Fruit fly (Drosophila melanogaster): ENCODE results near the gene kek5.

Gene kek5

DNA sequence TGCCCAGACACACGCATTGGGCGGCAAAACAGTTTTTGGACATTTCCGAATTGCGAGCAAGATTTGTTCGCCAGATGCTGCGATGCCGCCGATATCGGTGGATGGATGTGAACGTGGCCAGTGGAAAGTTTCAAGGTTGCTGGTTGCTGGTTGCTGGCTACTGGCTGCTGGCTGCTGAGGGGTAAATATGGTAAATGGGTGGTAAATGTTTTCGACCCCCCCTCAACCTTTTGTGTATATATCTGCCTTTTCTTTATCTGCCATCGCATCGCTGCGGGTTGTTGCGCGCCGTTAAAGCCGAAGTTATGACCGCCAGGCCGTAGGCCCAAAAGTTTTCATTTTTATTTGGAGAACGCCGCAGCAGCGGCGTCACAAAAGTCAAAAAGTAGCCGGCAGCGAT lies 52.5 kb downstream of the kek5 start:
- TF ChIP-seq CG5204 (GFP tag; optimal IDR thresholded peaks at IDR 0.05), result no peak

- TF ChIP-seq Mnt (GFP tag; optimal IDR thresholded peaks at IDR 0.05) (no peak), pad (GFP tag; optimal IDR thresholded peaks at IDR 0.05) (no peak), kay (GFP tag; ENCODE audit: borderline replicate concordance) (peak; percentile 41), cic (GFP tag; optimal IDR thresholded peaks at IDR 0.05) (no peak), cnc (optimal IDR thresholded peaks at IDR 0.05) (no peak)
Observed at dm6 chrX:19415231-19415630, 62.2 kb downstream of the kek5 start.

dm6 chrX:19420275-19420674 lies 67.3 kb downstream of the kek5 start:
- TF ChIP-seq cnc (optimal IDR thresholded peaks at IDR 0.05), result no peak
- no peak for TF ChIP-seq CG11617 (GFP tag; optimal IDR thresholded peaks at IDR 0.05)
- TF ChIP-seq tj (GFP tag; optimal IDR thresholded peaks at IDR 0.05), result no peak
- TF ChIP-seq kay (GFP tag; ENCODE audit: borderline replicate concordance), result no peak
- TF ChIP-seq Hr96 (GFP tag; optimal IDR thresholded peaks at IDR 0.05), result no peak
- no peak for TF ChIP-seq pad (GFP tag; optimal IDR thresholded peaks at IDR 0.05)
- TF ChIP-seq CG7045 (GFP tag; optimal IDR thresholded peaks at IDR 0.05), result no peak
- no peak for TF ChIP-seq CG12768 (GFP tag; optimal IDR thresholded peaks at IDR 0.05)
- TF ChIP-seq CG33017 (tag; optimal IDR thresholded peaks at IDR 0.05), result no peak
- TF ChIP-seq CG5204 (GFP tag; optimal IDR thresholded peaks at IDR 0.05), result no peak
- no peak for TF ChIP-seq bab1 (GFP tag; optimal IDR thresholded peaks at IDR 0.05)
- no peak for TF ChIP-seq ovo (GFP tag; optimal IDR thresholded peaks at IDR 0.05)
- no peak for TF ChIP-seq CG7101 (tag; optimal IDR thresholded peaks at IDR 0.05)
- no peak for TF ChIP-seq toe (GFP tag; optimal IDR thresholded peaks at IDR 0.05)
- no peak for TF ChIP-seq cic (GFP tag; optimal IDR thresholded peaks at IDR 0.05)
- no peak for TF ChIP-seq CG14711 (tag; optimal IDR thresholded peaks at IDR 0.05)
- no peak for TF ChIP-seq Crg-1 (GFP tag; optimal IDR thresholded peaks at IDR 0.05)
- TF ChIP-seq CG1620 (GFP tag; optimal IDR thresholded peaks at IDR 0.05), result no peak

DNA sequence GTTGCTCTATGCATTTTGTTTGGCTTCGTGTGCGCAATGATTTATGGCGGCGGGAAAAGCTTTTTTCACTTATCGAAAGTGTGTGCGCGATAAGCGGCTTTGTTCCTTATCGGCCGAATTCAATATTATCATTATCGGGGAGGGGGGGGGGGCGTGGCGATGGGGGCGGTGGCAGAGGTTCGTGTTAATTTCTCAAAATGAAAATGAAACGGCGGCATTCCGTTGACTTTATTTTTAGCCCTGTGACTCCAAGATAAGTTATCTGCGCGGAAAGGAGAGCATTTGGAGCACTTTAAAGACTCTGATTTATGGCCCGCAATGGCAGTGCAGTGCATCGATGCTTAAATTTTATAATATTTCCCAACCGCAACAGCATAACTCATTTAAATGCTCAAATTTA lies 68.9 kb downstream of the kek5 start:
- no peak for TF ChIP-seq pad (GFP tag; optimal IDR thresholded peaks at IDR 0.05)
- no peak for TF ChIP-seq Crg-1 (GFP tag; optimal IDR thresholded peaks at IDR 0.05)
- no peak for TF ChIP-seq toe (GFP tag; optimal IDR thresholded peaks at IDR 0.05)
- TF ChIP-seq Hr96 (GFP tag; optimal IDR thresholded peaks at IDR 0.05), result no peak

- no peak for TF ChIP-seq bab1 (GFP tag; optimal IDR thresholded peaks at IDR 0.05)
- no peak for TF ChIP-seq toe (GFP tag; optimal IDR thresholded peaks at IDR 0.05)
- no peak for TF ChIP-seq CG7045 (GFP tag; optimal IDR thresholded peaks at IDR 0.05)
- no peak for TF ChIP-seq CG7101 (tag; optimal IDR thresholded peaks at IDR 0.05)
- TF ChIP-seq cnc (optimal IDR thresholded peaks at IDR 0.05), result no peak
- TF ChIP-seq pad (GFP tag; optimal IDR thresholded peaks at IDR 0.05), result no peak
- TF ChIP-seq CG14711 (tag; optimal IDR thresholded peaks at IDR 0.05), result no peak
- TF ChIP-seq CG1620 (GFP tag; optimal IDR thresholded peaks at IDR 0.05), result no peak
- no peak for TF ChIP-seq Hr96 (GFP tag; optimal IDR thresholded peaks at IDR 0.05)
- no peak for TF ChIP-seq kay (GFP tag; ENCODE audit: borderline replicate concordance)
- no peak for TF ChIP-seq Mnt (GFP tag; optimal IDR thresholded peaks at IDR 0.05)
- no peak for TF ChIP-seq Crg-1 (GFP tag; optimal IDR thresholded peaks at IDR 0.05)
- TF ChIP-seq tj (GFP tag; optimal IDR thresholded peaks at IDR 0.05), result no peak
- no peak for TF ChIP-seq CG11617 (GFP tag; optimal IDR thresholded peaks at IDR 0.05)
- TF ChIP-seq Clk (GFP tag; optimal IDR thresholded peaks at IDR 0.05), result no peak
- no peak for TF ChIP-seq CG12768 (GFP tag; optimal IDR thresholded peaks at IDR 0.05)
- no peak for TF ChIP-seq CG33017 (tag; optimal IDR thresholded peaks at IDR 0.05)
Observed at dm6 chrX:19429243-19429642, 76.3 kb downstream of the kek5 start.

- TF ChIP-seq CG5204 (GFP tag; optimal IDR thresholded peaks at IDR 0.05) (no peak), tj (GFP tag; optimal IDR thresholded peaks at IDR 0.05) (no peak), bab1 (GFP tag; optimal IDR thresholded peaks at IDR 0.05) (no peak), kay (GFP tag; ENCODE audit: borderline replicate concordance) (no peak), CG33017 (tag; optimal IDR thresholded peaks at IDR 0.05) (no peak), Clk (GFP tag; optimal IDR thresholded peaks at IDR 0.05) (no peak), cic (GFP tag; optimal IDR thresholded peaks at IDR 0.05) (no peak), CG7045 (GFP tag; optimal IDR thresholded peaks at IDR 0.05) (no peak), ovo (GFP tag; optimal IDR thresholded peaks at IDR 0.05) (no peak), cnc (optimal IDR thresholded peaks at IDR 0.05) (no peak), CG14711 (tag; optimal IDR thresholded peaks at IDR 0.05) (no peak), Crg-1 (GFP tag; optimal IDR thresholded peaks at IDR 0.05) (no peak), pad (GFP tag; optimal IDR thresholded peaks at IDR 0.05) (no peak)
Observed at dm6 chrX:19433766-19434165, 80.8 kb downstream of the kek5 start.

- TF ChIP-seq Crg-1 (GFP tag; optimal IDR thresholded peaks at IDR 0.05), result no peak
Observed at dm6 chrX:19448297-19448696, 95.3 kb downstream of the kek5 start.

DNA sequence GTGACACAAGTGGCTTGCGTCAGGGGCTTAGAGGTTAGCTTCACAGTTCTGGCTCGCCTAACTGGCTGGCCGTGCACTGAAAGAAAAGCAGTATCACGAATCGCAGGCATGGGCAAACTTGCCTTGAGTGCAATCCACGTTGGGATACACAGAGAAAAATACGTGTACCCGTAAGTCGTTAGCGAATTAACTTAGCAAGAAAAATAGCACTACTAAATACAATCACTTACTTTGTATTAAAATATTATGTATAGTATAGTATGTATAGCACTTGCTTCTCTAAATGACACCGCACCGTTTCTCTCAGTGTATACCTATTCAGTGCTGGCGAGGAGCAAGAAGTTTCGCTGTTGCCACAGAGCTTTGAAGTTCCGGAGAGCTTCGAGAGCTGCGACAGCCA lies 100.2 kb downstream of the kek5 start:
- TF ChIP-seq CG33017 (tag; optimal IDR thresholded peaks at IDR 0.05) (no peak), cnc (optimal IDR thresholded peaks at IDR 0.05) (no peak), CG7101 (tag; optimal IDR thresholded peaks at IDR 0.05) (no peak), bab1 (GFP tag; optimal IDR thresholded peaks at IDR 0.05) (no peak), CG1620 (GFP tag; optimal IDR thresholded peaks at IDR 0.05) (no peak), Mnt (GFP tag; optimal IDR thresholded peaks at IDR 0.05) (no peak), tj (GFP tag; optimal IDR thresholded peaks at IDR 0.05) (no peak), kay (GFP tag; ENCODE audit: borderline replicate concordance) (no peak), toe (GFP tag; optimal IDR thresholded peaks at IDR 0.05) (no peak), pad (GFP tag; optimal IDR thresholded peaks at IDR 0.05) (no peak), Crg-1 (GFP tag; optimal IDR thresholded peaks at IDR 0.05) (no peak), Clk (GFP tag; optimal IDR thresholded peaks at IDR 0.05) (no peak), CG11617 (GFP tag; optimal IDR thresholded peaks at IDR 0.05) (no peak), cic (GFP tag; optimal IDR thresholded peaks at IDR 0.05) (no peak), CG12768 (GFP tag; optimal IDR thresholded peaks at IDR 0.05) (no peak), CG14711 (tag; optimal IDR thresholded peaks at IDR 0.05) (no peak)

Measured in whole organism, adult.